Worm (Caenorhabditis elegans) whole organism, L2 larva: ENCODE results near the gene ins-7.
A peak's percentile ranks its signal among the peaks of the same experiment; 100 is the strongest.

Source experiments
- F13H6.1 ChIP-seq: sonication (generic microtip); optimal IDR thresholded peaks from 2 replicates; lab custom pipeline; 2016; ENCODE audit warnings: missing genetic modification characterization, missing compliant biosample characterization
- Y55F3AM.14 ChIP-seq: fragments of 200-800 bp; sonication (Bioruptor generic); optimal IDR thresholded peaks from 2 replicates; lab custom pipeline; 2018; ENCODE audit warnings: mild to moderate bottlenecking, missing genetic modification characterization, missing compliant biosample characterization
- alr-1 ChIP-seq: fragments of 150-350 bp; optimal IDR thresholded peaks from 2 replicates; lab custom pipeline; 2014; ENCODE audit warnings: missing biosample characterization, missing genetic modification characterization
- aly-2 ChIP-seq: fragments of 150-350 bp; optimal IDR thresholded peaks from 2 replicates; lab custom pipeline; 2014; ENCODE audit warnings: missing biosample characterization, missing genetic modification characterization
- blmp-1 ChIP-seq: sonication (generic microtip); optimal IDR thresholded peaks from 2 replicates; lab custom pipeline; 2017; ENCODE audit warnings: missing genetic modification characterization, mild to moderate bottlenecking, missing compliant biosample characterization, antibody characterized with exemption, moderate library complexity; ENCODE audit not compliant: insufficient read depth
- crh-2 ChIP-seq: sonication (generic microtip); optimal IDR thresholded peaks from 2 replicates; lab custom pipeline; 2017; ENCODE audit warnings: missing biosample characterization, missing genetic modification characterization
- egl-27 ChIP-seq: sonication (generic microtip); optimal IDR thresholded peaks from 3 replicates; lab custom pipeline; 2017; ENCODE audit warnings: missing biosample characterization, missing genetic modification reagents, missing genetic modification characterization
- elt-1 ChIP-seq: fragments of 150-350 bp; optimal IDR thresholded peaks from 2 replicates; lab custom pipeline; 2014; ENCODE audit warnings: missing biosample characterization, missing genetic modification characterization
- elt-3 ChIP-seq: sonication (generic microtip); optimal IDR thresholded peaks from 2 replicates; lab custom pipeline; 2017; ENCODE audit warnings: missing biosample characterization, missing genetic modification characterization
- fos-1 ChIP-seq: fragments of 150-350 bp; optimal IDR thresholded peaks from 2 replicates; lab custom pipeline; 2014; ENCODE audit warnings: missing biosample characterization, missing genetic modification characterization
- gmeb-1 ChIP-seq: fragments of 150-350 bp; optimal IDR thresholded peaks from 2 replicates; lab custom pipeline; 2014; ENCODE audit warnings: missing biosample characterization, missing genetic modification characterization
- lin-13 ChIP-seq: fragments of 150-350 bp; optimal IDR thresholded peaks from 2 replicates; lab custom pipeline; 2014; ENCODE audit warnings: missing biosample characterization, missing genetic modification reagents, missing genetic modification characterization
- lsy-2 ChIP-seq, 2 experiments: fragments of 150-350 bp in 1 of 2; sonication (generic microtip) in 1 of 2; optimal IDR thresholded peaks; 2 replicates each; lab custom pipeline; 2014 to 2017; ENCODE audit warnings: missing biosample characterization in 2 of 2, missing genetic modification characterization in 2 of 2
- mab-5 ChIP-seq: fragments of 150-350 bp; optimal IDR thresholded peaks from 2 replicates; lab custom pipeline; 2014; ENCODE audit warnings: missing biosample characterization, missing genetic modification characterization
- mdl-1 ChIP-seq, 2 experiments: fragments of 150-350 bp in 1 of 2; sonication (generic microtip) in 1 of 2; optimal IDR thresholded peaks; 2 replicates each; lab custom pipeline; 2017; ENCODE audit warnings: missing biosample characterization in 2 of 2, missing genetic modification characterization in 2 of 2
- nhr-10 ChIP-seq: sonication (generic microtip); optimal IDR thresholded peaks from 2 replicates; lab custom pipeline; 2017; ENCODE audit warnings: missing biosample characterization, missing genetic modification characterization
- nhr-11 ChIP-seq: fragments of 150-350 bp; optimal IDR thresholded peaks from 2 replicates; lab custom pipeline; 2014; ENCODE audit warnings: missing biosample characterization, missing genetic modification characterization
- nhr-12 ChIP-seq: fragments of 150-350 bp; optimal IDR thresholded peaks from 2 replicates; lab custom pipeline; 2014; ENCODE audit warnings: missing biosample characterization, missing genetic modification characterization
- nhr-129 ChIP-seq: fragments of 150-350 bp; optimal IDR thresholded peaks from 2 replicates; lab custom pipeline; 2014; ENCODE audit warnings: missing biosample characterization, missing genetic modification characterization
- nhr-21 ChIP-seq: fragments of 150-350 bp; optimal IDR thresholded peaks from 2 replicates; lab custom pipeline; 2014; ENCODE audit warnings: missing biosample characterization, missing genetic modification characterization
- nhr-23 ChIP-seq: fragments of 150-350 bp; optimal IDR thresholded peaks from 2 replicates; lab custom pipeline; 2014; ENCODE audit warnings: missing biosample characterization, missing genetic modification reagents, missing genetic modification characterization
- nhr-237 ChIP-seq: fragments of 150-350 bp; optimal IDR thresholded peaks from 2 replicates; lab custom pipeline; 2014; ENCODE audit warnings: missing biosample characterization, missing genetic modification characterization
- nhr-25 ChIP-seq: fragments of 150-350 bp; sonication (generic microtip); optimal IDR thresholded peaks from 3 replicates; lab custom pipeline; 2014; ENCODE audit warnings: missing biosample characterization, missing genetic modification characterization
- nhr-6 ChIP-seq: fragments of 150-350 bp; optimal IDR thresholded peaks from 2 replicates; lab custom pipeline; 2014; ENCODE audit warnings: missing biosample characterization, missing genetic modification characterization
- peb-1 ChIP-seq: fragments of 150-350 bp; optimal IDR thresholded peaks from 2 replicates; lab custom pipeline; 2014; ENCODE audit warnings: missing biosample characterization, missing genetic modification characterization
- sem-4 ChIP-seq: fragments of 150-350 bp; optimal IDR thresholded peaks from 2 replicates; lab custom pipeline; 2014; ENCODE audit warnings: missing biosample characterization, missing genetic modification reagents, missing genetic modification characterization
- sma-3 ChIP-seq: sonication (generic microtip); optimal IDR thresholded peaks from 2 replicates; lab custom pipeline; 2016; ENCODE audit warnings: missing genetic modification reagents, missing genetic modification characterization, missing compliant biosample characterization
- sma-9 ChIP-seq, 2 experiments: fragments of 150-350 bp in 1 of 2; sonication (generic microtip) in 1 of 2; optimal IDR thresholded peaks; 2 replicates each; lab custom pipeline; 2014 to 2016; ENCODE audit warnings: missing genetic modification characterization in 2 of 2, mild to moderate bottlenecking in 1 of 2, missing biosample characterization in 1 of 2, missing compliant biosample characterization in 1 of 2, missing genetic modification reagents in 1 of 2, moderate library complexity in 1 of 2
- unc-39 ChIP-seq: fragments of 150-350 bp; optimal IDR thresholded peaks from 2 replicates; lab custom pipeline; 2014; ENCODE audit warnings: missing biosample characterization, missing genetic modification characterization
- unc-55 ChIP-seq: fragments of 150-350 bp; sonication (generic microtip); optimal IDR thresholded peaks from 3 replicates; lab custom pipeline; 2014; ENCODE audit warnings: missing biosample characterization, missing genetic modification reagents, missing genetic modification characterization
- unc-62 ChIP-seq: fragments of 150-350 bp; optimal IDR thresholded peaks from 2 replicates; lab custom pipeline; 2014; ENCODE audit warnings: missing biosample characterization, missing genetic modification reagents, missing genetic modification characterization
- ztf-11 ChIP-seq: sonication (generic microtip); optimal IDR thresholded peaks from 2 replicates; lab custom pipeline; 2017; ENCODE audit warnings: missing biosample characterization, missing genetic modification characterization
- ztf-4 ChIP-seq: fragments of 150-350 bp; optimal IDR thresholded peaks from 2 replicates; lab custom pipeline; 2014; ENCODE audit warnings: missing biosample characterization, missing genetic modification characterization

Gene ins-7

ce11 chrIV:9669969-9670368 is 12.7 kb downstream of the ins-7 start:
- TF ChIP-seq elt-1 (peak; percentile 77), crh-2 (tag; lab: Kevin White, UChicago) (peak; percentile 30), sem-4 (peak; percentile 21), sma-3 (GFP tag; lab: Kevin White, UChicago) (peak; percentile 70), fos-1 (tag; lab: Kevin White, UChicago) (peak; percentile 37), nhr-6 (tag; lab: Kevin White, UChicago) (peak; percentile 81), lsy-2 (tag; optimal IDR thresholded peaks at IDR 0.05; lab: Kevin White, UChicago) (peak in 1 of 2 experiments; percentile 70), sma-9 (GFP tag; optimal IDR thresholded peaks at IDR 0.05; lab: Kevin White, UChicago) (peak; percentile 93), sma-9 (tag; optimal IDR thresholded peaks at IDR 0.05; lab: Kevin White, UChicago) (no peak), blmp-1 (tag; lab: Kevin White, UChicago) (peak; percentile 61), nhr-25 (tag; lab: Kevin White, UChicago) (peak; percentile 68), Y55F3AM.14 (no peak), unc-39 (tag; lab: Kevin White, UChicago) (no peak), gmeb-1 (tag; lab: Kevin White, UChicago) (peak; percentile 68), elt-3 (tag; lab: Kevin White, UChicago) (no peak), nhr-11 (no peak), mab-5 (no peak), nhr-12 (no peak), aly-2 (tag; lab: Kevin White, UChicago) (no peak), egl-27 (tag; lab: Kevin White, UChicago) (peak; percentile 33), nhr-21 (tag; lab: Kevin White, UChicago) (peak; percentile 81), lin-13 (GFP tag; lab: Kevin White, UChicago) (peak; percentile 26), mdl-1 (tag; optimal IDR thresholded peaks at IDR 0.05; lab: Kevin White, UChicago) (peak; percentile 59 to 83), ztf-11 (tag; lab: Kevin White, UChicago) (no peak), F13H6.1 (tag; lab: Kevin White, UChicago) (peak; percentile 9), peb-1 (tag; lab: Kevin White, UChicago) (no peak), nhr-129 (peak; percentile 65)

- TF ChIP-seq crh-2 (tag; lab: Kevin White, UChicago), result peak; percentile 44
- TF ChIP-seq lsy-2 (tag; optimal IDR thresholded peaks at IDR 0.05; lab: Kevin White, UChicago), result peak in 1 of 2 experiments; percentile 39
- peak; percentile 38 for TF ChIP-seq ztf-4
- TF ChIP-seq alr-1 (tag; lab: Kevin White, UChicago), result no peak
- TF ChIP-seq nhr-6 (tag; lab: Kevin White, UChicago), result no peak
- TF ChIP-seq nhr-23 (tag; lab: Kevin White, UChicago), result no peak
- TF ChIP-seq sma-9 (GFP tag; optimal IDR thresholded peaks at IDR 0.05; lab: Kevin White, UChicago), result peak; percentile 77
- TF ChIP-seq sma-9 (tag; optimal IDR thresholded peaks at IDR 0.05; lab: Kevin White, UChicago), result no peak
- TF ChIP-seq egl-27 (tag; lab: Kevin White, UChicago), result no peak
- TF ChIP-seq unc-62 (GFP tag; lab: Kevin White, UChicago), result no peak
- peak; percentile 3 for TF ChIP-seq nhr-129
- TF ChIP-seq F13H6.1 (tag; lab: Kevin White, UChicago), result peak; percentile 59
- no peak for TF ChIP-seq sma-3 (GFP tag; lab: Kevin White, UChicago)
Observed at ce11 chrIV:9668103-9668672, 14.5 kb downstream of the ins-7 start.

DNA sequence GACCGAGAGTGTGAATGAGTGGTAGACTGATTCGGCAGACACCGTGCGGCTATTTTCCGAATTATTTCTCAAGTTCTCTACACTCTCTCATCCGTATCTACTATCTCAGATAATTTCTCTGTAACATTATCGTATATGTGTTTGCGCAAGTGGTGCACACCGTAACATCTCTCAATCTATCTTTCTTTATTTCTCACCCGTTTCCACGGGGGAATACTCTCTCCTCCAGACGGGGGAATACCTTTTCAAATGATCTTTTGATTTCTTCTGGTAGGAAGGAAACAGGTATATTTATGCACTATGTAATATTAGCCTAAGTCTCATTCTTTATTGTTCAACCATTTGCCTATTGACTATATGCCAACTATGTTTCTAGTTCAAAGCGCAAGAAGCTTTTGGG is 15.6 kb downstream of the ins-7 start:
- TF ChIP-seq aly-2 (tag; lab: Kevin White, UChicago), result no peak
- TF ChIP-seq unc-55 (GFP tag; lab: Kevin White, UChicago), result no peak
- TF ChIP-seq nhr-10 (tag; lab: Kevin White, UChicago), result no peak
- peak; percentile 90 for TF ChIP-seq sma-9 (GFP tag; optimal IDR thresholded peaks at IDR 0.05; lab: Kevin White, UChicago)
- TF ChIP-seq sma-9 (tag; optimal IDR thresholded peaks at IDR 0.05; lab: Kevin White, UChicago), result no peak
- no peak for TF ChIP-seq blmp-1 (tag; lab: Kevin White, UChicago)
- TF ChIP-seq F13H6.1 (tag; lab: Kevin White, UChicago), result peak; percentile 22
- no peak for TF ChIP-seq elt-3 (tag; lab: Kevin White, UChicago)
- TF ChIP-seq alr-1 (tag; lab: Kevin White, UChicago), result no peak
- TF ChIP-seq crh-2 (tag; lab: Kevin White, UChicago), result no peak
- TF ChIP-seq, all 48 proteins: peak for 2

DNA sequence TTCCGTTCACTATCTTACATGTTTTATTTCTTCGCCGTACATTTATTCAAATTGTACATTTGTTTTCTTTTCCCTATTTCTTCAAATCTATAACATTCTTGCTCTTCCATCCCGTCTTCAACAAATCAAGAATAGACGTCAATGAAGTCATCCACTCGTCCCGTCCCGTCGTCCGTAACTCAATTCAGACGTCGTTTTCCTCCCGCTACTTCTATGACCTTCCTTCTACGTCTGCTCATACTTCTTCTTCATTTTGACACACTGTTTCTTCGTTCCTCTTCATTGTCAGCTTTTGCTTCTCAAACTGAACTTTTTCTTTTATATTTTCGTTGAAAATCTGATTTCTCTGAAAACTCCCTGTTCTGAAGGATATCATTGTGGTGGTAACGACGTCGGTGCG is 22.6 kb downstream of the ins-7 start:
- TF ChIP-seq nhr-237 (tag; lab: Kevin White, UChicago) (no peak), unc-62 (GFP tag; lab: Kevin White, UChicago) (no peak)
